Fruit fly (Drosophila melanogaster): ENCODE data around the gene CG4678.

dm6 chrX:16694477-16694876 lies 1.5 kb upstream of the CG4678 start:
- no peak for TF ChIP-seq sv (GFP tag; optimal IDR thresholded peaks at IDR 0.05)
- TF ChIP-seq tai (GFP tag; optimal IDR thresholded peaks at IDR 0.05) = no peak
- no peak for TF ChIP-seq Jra (GFP tag; optimal IDR thresholded peaks at IDR 0.05)
- no peak for TF ChIP-seq OdsH (GFP tag; optimal IDR thresholded peaks at IDR 0.05)
- no peak for TF ChIP-seq N (GFP tag; optimal IDR thresholded peaks at IDR 0.05)
- TF ChIP-seq lola (GFP tag; optimal IDR thresholded peaks at IDR 0.05) = no peak
- TF ChIP-seq Hr83 (GFP tag; optimal IDR thresholded peaks at IDR 0.05; ENCODE audit: poor library complexity, severe bottlenecking) = no peak
- no peak for TF ChIP-seq Dfd (GFP tag; optimal IDR thresholded peaks at IDR 0.05)
- no peak for TF ChIP-seq HLH106 (tag; optimal IDR thresholded peaks at IDR 0.05)
- no peak for TF ChIP-seq dsf (GFP tag; optimal IDR thresholded peaks at IDR 0.05; ENCODE audit: borderline replicate concordance)
- TF ChIP-seq dl (GFP tag; optimal IDR thresholded peaks at IDR 0.05; ENCODE audit: insufficient read depth in 1 of 2, partially characterized antibody in 2 of 2) = no peak
- TF ChIP-seq pan (optimal IDR thresholded peaks at IDR 0.05) = no peak

Data from whole organism, wandering third instar larva.